Worm (Caenorhabditis elegans) whole organism, late embryonic: ENCODE measurements around the gene F15H10.5.

Experiments used
- C08G9.2 ChIP-seq: sonication (generic microtip); optimal IDR thresholded peaks from 2 replicates; lab custom pipeline; 2016; ENCODE audit warnings: mild to moderate bottlenecking, missing genetic modification characterization, moderate library complexity, missing compliant biosample characterization
- F13H6.1 ChIP-seq: sonication (generic microtip); optimal IDR thresholded peaks from 2 replicates; lab custom pipeline; 2016; ENCODE audit warnings: missing genetic modification characterization, missing compliant biosample characterization
- Y22D7AL.16 ChIP-seq: sonication (generic microtip); optimal IDR thresholded peaks from 2 replicates; lab custom pipeline; 2016; ENCODE audit warnings: missing genetic modification characterization, missing compliant biosample characterization
- ceh-22 ChIP-seq: sonication (generic microtip); optimal IDR thresholded peaks from 2 replicates; lab custom pipeline; 2017; ENCODE audit warnings: missing biosample characterization, missing genetic modification characterization
- ceh-24 ChIP-seq: sonication (generic microtip); optimal IDR thresholded peaks from 2 replicates; lab custom pipeline; 2016; ENCODE audit warnings: mild to moderate bottlenecking, missing genetic modification characterization, missing compliant biosample characterization
- ceh-30 ChIP-seq: fragments of 150-350 bp; optimal IDR thresholded peaks from 2 replicates; lab custom pipeline; 2014; ENCODE audit warnings: missing biosample characterization, missing genetic modification characterization
- ceh-31 ChIP-seq: sonication (generic microtip); optimal IDR thresholded peaks from 2 replicates; lab custom pipeline; 2016; ENCODE audit warnings: missing genetic modification characterization, missing compliant biosample characterization
- ceh-48 ChIP-seq: sonication (generic microtip); optimal IDR thresholded peaks from 2 replicates; lab custom pipeline; 2016; ENCODE audit warnings: missing genetic modification characterization, inconsistent platforms, missing compliant biosample characterization
- ceh-9 ChIP-seq: sonication (generic microtip); optimal IDR thresholded peaks from 2 replicates; lab custom pipeline; 2016; ENCODE audit warnings: mild to moderate bottlenecking, missing genetic modification characterization, inconsistent platforms, missing compliant biosample characterization
- che-1 ChIP-seq: sonication (generic microtip); optimal IDR thresholded peaks from 2 replicates; lab custom pipeline; 2016; ENCODE audit warnings: mild to moderate bottlenecking, missing genetic modification characterization, missing compliant biosample characterization
- dve-1 ChIP-seq: sonication (generic microtip); optimal IDR thresholded peaks from 2 replicates; lab custom pipeline; 2017; ENCODE audit warnings: antibody characterized with exemption, mild to moderate bottlenecking, missing genetic modification characterization, missing compliant biosample characterization
- elt-4 ChIP-seq: sonication (generic microtip); optimal IDR thresholded peaks from 2 replicates; lab custom pipeline; 2016; ENCODE audit warnings: missing genetic modification characterization, missing compliant biosample characterization
- eyg-1 ChIP-seq: sonication (generic microtip); optimal IDR thresholded peaks from 2 replicates; lab custom pipeline; 2016; ENCODE audit warnings: missing genotype, missing genetic modification characterization, missing compliant biosample characterization
- fax-1 ChIP-seq: sonication (generic microtip); optimal IDR thresholded peaks from 2 replicates; lab custom pipeline; 2016; ENCODE audit warnings: missing genotype, missing genetic modification characterization, missing compliant biosample characterization
- fkh-10 ChIP-seq: fragments of 150-350 bp; optimal IDR thresholded peaks from 2 replicates; lab custom pipeline; 2014; ENCODE audit warnings: missing biosample characterization, missing genetic modification reagents, missing genetic modification characterization
- fkh-6 ChIP-seq: sonication (generic microtip); optimal IDR thresholded peaks from 2 replicates; lab custom pipeline; 2016; ENCODE audit warnings: missing genetic modification characterization, missing compliant biosample characterization
- gmeb-2 ChIP-seq: sonication (generic microtip); optimal IDR thresholded peaks from 2 replicates; lab custom pipeline; 2016; ENCODE audit warnings: missing genetic modification characterization, inconsistent platforms, missing compliant biosample characterization
- hlh-13 ChIP-seq: fragments of 200-800 bp; sonication (Bioruptor generic); optimal IDR thresholded peaks from 2 replicates; lab custom pipeline; 2018; ENCODE audit warnings: mild to moderate bottlenecking, missing genetic modification characterization, missing compliant biosample characterization
- hlh-15 ChIP-seq: sonication (generic microtip); optimal IDR thresholded peaks from 2 replicates; lab custom pipeline; 2016; ENCODE audit warnings: missing genetic modification characterization, missing compliant biosample characterization
- hlh-30 ChIP-seq: sonication (generic microtip); optimal IDR thresholded peaks from 2 replicates; lab custom pipeline; 2017; ENCODE audit warnings: antibody characterized with exemption, missing genetic modification characterization, missing compliant biosample characterization; ENCODE audit not compliant: insufficient read depth
- lim-6 ChIP-seq: sonication (generic microtip); optimal IDR thresholded peaks from 2 replicates; lab custom pipeline; 2016; ENCODE audit warnings: missing genetic modification characterization, missing compliant biosample characterization
- lin-11 ChIP-seq: fragments of 200-800 bp; sonication (Bioruptor generic); optimal IDR thresholded peaks from 2 replicates; lab custom pipeline; 2018; ENCODE audit warnings: mild to moderate bottlenecking, missing genetic modification characterization, missing compliant biosample characterization
- nhr-11 ChIP-seq: fragments of 150-350 bp; optimal IDR thresholded peaks from 2 replicates; lab custom pipeline; 2014; ENCODE audit warnings: missing biosample characterization, missing genetic modification characterization
- npax-4 ChIP-seq: sonication (generic microtip); optimal IDR thresholded peaks from 2 replicates; lab custom pipeline; 2016; ENCODE audit warnings: missing genetic modification characterization, missing compliant biosample characterization
- odd-2 ChIP-seq: sonication (generic microtip); optimal IDR thresholded peaks from 2 replicates; lab custom pipeline; 2017; ENCODE audit warnings: antibody characterized with exemption, mild to moderate bottlenecking, missing genetic modification characterization, missing compliant biosample characterization
- pag-3 ChIP-seq: sonication (generic microtip); optimal IDR thresholded peaks from 2 replicates; lab custom pipeline; 2016; ENCODE audit warnings: missing compliant biosample characterization, missing genetic modification characterization, borderline replicate concordance
- pat-9 ChIP-seq: fragments of 200-800 bp; sonication (Bioruptor generic); optimal IDR thresholded peaks from 2 replicates; lab custom pipeline; 2018; ENCODE audit warnings: mild to moderate bottlenecking, missing genetic modification characterization, moderate library complexity, missing compliant biosample characterization
- pha-2 ChIP-seq: sonication (generic microtip); optimal IDR thresholded peaks from 2 replicates; lab custom pipeline; 2017; ENCODE audit warnings: mild to moderate bottlenecking, missing genetic modification characterization, missing compliant biosample characterization
- ref-2 ChIP-seq: sonication (generic microtip); optimal IDR thresholded peaks from 2 replicates; lab custom pipeline; 2016; ENCODE audit warnings: missing genetic modification characterization, missing compliant biosample characterization
- rnt-1 ChIP-seq: sonication (generic microtip); optimal IDR thresholded peaks from 2 replicates; lab custom pipeline; 2016; ENCODE audit warnings: missing genetic modification characterization, missing compliant biosample characterization
- sdc-2 ChIP-seq: sonication (generic microtip); optimal IDR thresholded peaks from 2 replicates; lab custom pipeline; 2016; ENCODE audit warnings: missing genotype, missing genetic modification characterization, missing compliant biosample characterization
- sox-2 ChIP-seq: fragments of 200-800 bp; sonication (Bioruptor generic); IDR thresholded peaks from 2 replicates; pipeline ENCODE4 v1.3.6; 2022; ENCODE audit warnings: missing genetic modification reagents, missing genetic modification characterization, missing compliant biosample characterization
- sox-4 ChIP-seq: sonication (generic microtip); optimal IDR thresholded peaks from 2 replicates; lab custom pipeline; 2017; ENCODE audit warnings: mild to moderate bottlenecking, missing genetic modification characterization, inconsistent platforms, missing compliant biosample characterization
- syd-9 ChIP-seq: sonication (generic microtip); optimal IDR thresholded peaks from 2 replicates; lab custom pipeline; 2016; ENCODE audit warnings: mild to moderate bottlenecking, missing genetic modification characterization, moderate library complexity, missing compliant biosample characterization
- tbx-7 ChIP-seq: sonication (generic microtip); optimal IDR thresholded peaks from 2 replicates; lab custom pipeline; 2016; ENCODE audit warnings: missing genotype, missing genetic modification characterization, missing compliant biosample characterization
- unc-42 ChIP-seq: sonication (generic microtip); optimal IDR thresholded peaks from 2 replicates; lab custom pipeline; 2016; ENCODE audit warnings: missing genotype, missing genetic modification characterization, missing compliant biosample characterization
- unc-86 ChIP-seq: sonication (generic microtip); optimal IDR thresholded peaks from 2 replicates; lab custom pipeline; 2016; ENCODE audit warnings: missing genetic modification characterization, missing compliant biosample characterization
- zip-5 ChIP-seq: sonication (generic microtip); optimal IDR thresholded peaks from 2 replicates; lab custom pipeline; 2016; ENCODE audit warnings: missing genetic modification characterization, missing compliant biosample characterization
- ztf-16 ChIP-seq: sonication (generic microtip); optimal IDR thresholded peaks from 2 replicates; lab custom pipeline; 2017; ENCODE audit warnings: missing genetic modification characterization, missing compliant biosample characterization

Gene F15H10.5

ce11 chrV:10418961-10419360, at the start of gene F15H10.5:
Gene F15H10.5, minus strand, starts transcription at chrV:10419061.
- TF ChIP-seq hlh-30 (tag; lab: Kevin White, UChicago), result no peak
- TF ChIP-seq pat-9 (tag; lab: Kevin White, UChicago), result no peak
- no peak for TF ChIP-seq nhr-11 (tag; lab: Kevin White, UChicago)
- no peak for TF ChIP-seq ceh-22 (tag; lab: Kevin White, UChicago)
- no peak for TF ChIP-seq zip-5
- no peak for TF ChIP-seq gmeb-2 (tag; lab: Kevin White, UChicago)
- no peak for TF ChIP-seq sox-4
- TF ChIP-seq hlh-15 (tag; lab: Kevin White, UChicago), result no peak
- TF ChIP-seq rnt-1 (tag; lab: Kevin White, UChicago), result no peak
- TF ChIP-seq ztf-16 (tag; lab: Kevin White, UChicago), result no peak
- TF ChIP-seq syd-9 (tag; lab: Kevin White, UChicago), result no peak
- TF ChIP-seq fax-1 (tag; lab: Kevin White, UChicago), result no peak
- TF ChIP-seq pag-3 (tag; lab: Kevin White, UChicago), result no peak
- no peak for TF ChIP-seq unc-86 (tag; lab: Kevin White, UChicago)
- no peak for TF ChIP-seq ceh-30 (tag; lab: Kevin White, UChicago)
- TF ChIP-seq npax-4 (tag; lab: Kevin White, UChicago), result no peak
- no peak for TF ChIP-seq fkh-10 (GFP tag; lab: Kevin White, UChicago)
- no peak for TF ChIP-seq dve-1 (tag; lab: Kevin White, UChicago)
- TF ChIP-seq odd-2 (tag; lab: Kevin White, UChicago), result no peak
- TF ChIP-seq hlh-13 (GFP tag; lab: Kevin White, UChicago), result no peak
- TF ChIP-seq, all 69 proteins: peak for 0

- TF ChIP-seq ceh-24 (tag; lab: Kevin White, UChicago) (no peak), sdc-2 (tag; lab: Kevin White, UChicago) (no peak), F13H6.1 (no peak), ceh-30 (tag; lab: Kevin White, UChicago) (no peak), lin-11 (no peak), ceh-48 (tag; lab: Kevin White, UChicago) (no peak), fkh-6 (tag; lab: Kevin White, UChicago) (no peak), ceh-31 (tag; lab: Kevin White, UChicago) (no peak), gmeb-2 (tag; lab: Kevin White, UChicago) (no peak)
These were observed 49.3 kb upstream of the F15H10.5 start, which contains the start of gene egl-9 for ce11 chrV:10468190-10468589. Gene egl-9, plus strand, starts transcription at chrV:10468517.

ce11 chrV:10467659-10468058, 48.8 kb upstream of the F15H10.5 start:
- TF ChIP-seq pha-2 (tag; lab: Kevin White, UChicago) (no peak), tbx-7 (tag; lab: Kevin White, UChicago) (no peak), Y22D7AL.16 (tag; lab: Kevin White, UChicago) (no peak), sox-2 (no peak), ceh-9 (no peak), C08G9.2 (tag; lab: Kevin White, UChicago) (no peak), che-1 (tag; lab: Kevin White, UChicago) (no peak), elt-4 (tag; lab: Kevin White, UChicago) (no peak), eyg-1 (no peak), ceh-48 (tag; lab: Kevin White, UChicago) (no peak), ref-2 (tag; lab: Kevin White, UChicago) (no peak), sox-4 (no peak), syd-9 (tag; lab: Kevin White, UChicago) (no peak), fax-1 (tag; lab: Kevin White, UChicago) (no peak), lim-6 (no peak), gmeb-2 (tag; lab: Kevin White, UChicago) (no peak), fkh-6 (tag; lab: Kevin White, UChicago) (no peak), unc-42 (tag; lab: Kevin White, UChicago) (no peak)
